Fruit fly (Drosophila melanogaster) whole organism, prepupa: ENCODE measurements around the gene Indy.
A peak's percentile ranks its signal among the peaks of the same experiment; 100 is the strongest.

ENCODE experiments used
- Blimp-1 ChIP-seq: fragments of 200-800 bp; sonication (Bioruptor generic); optimal IDR thresholded peaks from 3 replicates; lab custom pipeline; 2017; ENCODE audit warnings: missing biosample characterization, missing genetic modification characterization, mild to moderate bottlenecking, moderate library complexity, missing genetic modification reagents
- CG10631 ChIP-seq: fragments of 200-800 bp; sonication (Bioruptor generic); optimal IDR thresholded peaks from 2 replicates; lab custom pipeline; 2016; ENCODE audit warnings: missing biosample characterization, missing genetic modification characterization
- CG10669 ChIP-seq: fragments of 200-800 bp; sonication (Bioruptor generic); optimal IDR thresholded peaks from 3 replicates; lab custom pipeline; 2018; ENCODE audit warnings: missing biosample characterization, mild to moderate bottlenecking, missing genetic modification characterization, moderate library complexity
- CG11294 ChIP-seq: fragments of 200-800 bp; sonication (Bioruptor generic); IDR thresholded peaks from 2 replicates; pipeline ENCODE4 v1.3.6; 2022; ENCODE audit warnings: missing biosample characterization, missing genetic modification characterization
- CG11762 ChIP-seq: fragments of 200-800 bp; sonication (Bioruptor generic); optimal IDR thresholded peaks from 3 replicates; lab custom pipeline; 2016; ENCODE audit warnings: missing biosample characterization, missing genetic modification characterization; ENCODE audit not compliant: insufficient read depth
- CG15336 ChIP-seq: fragments of 200-800 bp; sonication (Bioruptor generic); IDR thresholded peaks from 2 replicates; pipeline ENCODE4 v1.3.6; 2022; ENCODE audit warnings: missing biosample characterization, missing genetic modification characterization
- CG1621 ChIP-seq: fragments of 200-800 bp; sonication (Bioruptor generic); optimal IDR thresholded peaks from 3 replicates; lab custom pipeline; 2018; ENCODE audit warnings: missing biosample characterization, mild to moderate bottlenecking, missing genetic modification characterization
- CG32006 ChIP-seq: fragments of 200-800 bp; sonication (Bioruptor generic); optimal IDR thresholded peaks from 3 replicates; lab custom pipeline; 2017; ENCODE audit warnings: missing biosample characterization, mild to moderate bottlenecking, missing genetic modification characterization
- CG3919 ChIP-seq: fragments of 200-800 bp; sonication (Bioruptor generic); optimal IDR thresholded peaks from 3 replicates; lab custom pipeline; 2016; ENCODE audit warnings: missing biosample characterization, missing genetic modification characterization
- CG4318 ChIP-seq: fragments of 200-800 bp; sonication (Bioruptor generic); optimal IDR thresholded peaks from 3 replicates; lab custom pipeline; 2017; ENCODE audit warnings: missing biosample characterization, mild to moderate bottlenecking, missing genetic modification characterization
- CG6163 ChIP-seq: fragments of 200-800 bp; sonication (Bioruptor generic); IDR thresholded peaks from 3 replicates; pipeline ENCODE4 v1.3.6; 2022; ENCODE audit warnings: missing biosample characterization, missing genetic modification characterization
- CG6276 ChIP-seq: fragments of 200-800 bp; sonication (Bioruptor generic); optimal IDR thresholded peaks from 2 replicates; lab custom pipeline; 2017; ENCODE audit warnings: missing biosample characterization, mild to moderate bottlenecking, missing genetic modification characterization
- CG6808 ChIP-seq: fragments of 200-800 bp; sonication (Bioruptor generic); optimal IDR thresholded peaks from 3 replicates; lab custom pipeline; 2017; ENCODE audit warnings: missing biosample characterization, missing genetic modification characterization, mild to moderate bottlenecking, moderate library complexity, missing genetic modification reagents
- CG6854 ChIP-seq: fragments of 200-800 bp; sonication (Bioruptor generic); optimal IDR thresholded peaks from 2 replicates; lab custom pipeline; 2017; ENCODE audit warnings: missing biosample characterization, mild to moderate bottlenecking, missing genetic modification characterization
- CG7368 ChIP-seq: fragments of 200-800 bp; sonication (Bioruptor generic); optimal IDR thresholded peaks from 3 replicates; lab custom pipeline; 2016; ENCODE audit warnings: missing biosample characterization, missing genetic modification characterization
- CG8119 ChIP-seq: fragments of 200-800 bp; sonication (Bioruptor generic); IDR thresholded peaks from 3 replicates; pipeline ENCODE4 v1.3.6; 2022; ENCODE audit warnings: missing biosample characterization, missing genetic modification characterization
- Eip75B ChIP-seq: fragments of 200-800 bp; sonication (Bioruptor generic); optimal IDR thresholded peaks from 3 replicates; lab custom pipeline; 2016; ENCODE audit warnings: missing biosample characterization, missing genetic modification characterization
- Eip78C ChIP-seq: fragments of 200-800 bp; sonication (Bioruptor generic); peaks from one replicate; lab custom pipeline; 2016; ENCODE audit warnings: missing biosample characterization, missing genetic modification characterization
- Eip93F ChIP-seq: fragments of 200-800 bp; sonication (Bioruptor generic); optimal IDR thresholded peaks from 2 replicates; lab custom pipeline; 2016; ENCODE audit warnings: missing biosample characterization, mild to moderate bottlenecking, missing genetic modification characterization
- Ets21C ChIP-seq: fragments of 200-800 bp; sonication (Bioruptor generic); optimal IDR thresholded peaks from 3 replicates; lab custom pipeline; 2016; ENCODE audit warnings: missing biosample characterization, missing genetic modification characterization
- Ets96B ChIP-seq: fragments of 200-800 bp; optimal IDR thresholded peaks from 2 replicates; lab custom pipeline; 2019; ENCODE audit warnings: missing biosample characterization, mild to moderate bottlenecking, missing genetic modification characterization, moderate library complexity
- Hr38 ChIP-seq: sonication (Bioruptor generic); optimal IDR thresholded peaks from 2 replicates; lab custom pipeline; 2016; ENCODE audit warnings: missing biosample characterization, missing genetic modification characterization
- Lpt ChIP-seq: fragments of 200-800 bp; sonication (Bioruptor generic); optimal IDR thresholded peaks from 3 replicates; lab custom pipeline; 2016; ENCODE audit warnings: missing biosample characterization, missing genetic modification characterization
- Met ChIP-seq: fragments of 200-800 bp; sonication (Bioruptor generic); optimal IDR thresholded peaks from 3 replicates; lab custom pipeline; 2016; ENCODE audit warnings: missing biosample characterization, missing genetic modification characterization
- OdsH ChIP-seq: fragments of 200-800 bp; sonication (Bioruptor generic); optimal IDR thresholded peaks from 3 replicates; lab custom pipeline; 2016; ENCODE audit warnings: missing biosample characterization, missing genetic modification characterization
- Sox15 ChIP-seq: fragments of 200-800 bp; sonication (Bioruptor generic); optimal IDR thresholded peaks from 3 replicates; lab custom pipeline; 2016; ENCODE audit warnings: missing biosample characterization, missing genetic modification characterization
- achi ChIP-seq: fragments of 200-800 bp; sonication (Bioruptor generic); optimal IDR thresholded peaks from 3 replicates; lab custom pipeline; 2016; ENCODE audit warnings: missing biosample characterization, missing genetic modification characterization
- acj6 ChIP-seq: fragments of 200-800 bp; sonication (Bioruptor generic); optimal IDR thresholded peaks from 3 replicates; lab custom pipeline; 2016; ENCODE audit warnings: missing biosample characterization, missing genetic modification characterization
- cyc ChIP-seq: fragments of 200-800 bp; sonication (Bioruptor generic); optimal IDR thresholded peaks from 3 replicates; lab custom pipeline; 2016; ENCODE audit warnings: missing biosample characterization, missing genetic modification characterization
- dac ChIP-seq: fragments of 200-800 bp; sonication (Bioruptor generic); optimal IDR thresholded peaks from 2 replicates; lab custom pipeline; 2017; ENCODE audit warnings: missing biosample characterization, mild to moderate bottlenecking, missing genetic modification characterization
- dsx ChIP-seq: fragments of 200-800 bp; optimal IDR thresholded peaks from 3 replicates; lab custom pipeline; 2019; ENCODE audit warnings: missing biosample characterization, mild to moderate bottlenecking, missing genetic modification characterization, moderate library complexity; ENCODE audit not compliant: poor library complexity, severe bottlenecking
- esn ChIP-seq: fragments of 200-800 bp; sonication (Bioruptor generic); optimal IDR thresholded peaks from 2 replicates; lab custom pipeline; 2016; ENCODE audit warnings: missing biosample characterization, mild to moderate bottlenecking, missing genetic modification characterization, moderate library complexity
- fd59A ChIP-seq: fragments of 200-800 bp; sonication (Bioruptor generic); optimal IDR thresholded peaks from 2 replicates; lab custom pipeline; 2017; ENCODE audit warnings: missing biosample characterization, mild to moderate bottlenecking, missing genetic modification characterization, missing genetic modification reagents
- fd85E ChIP-seq: fragments of 200-800 bp; sonication (Bioruptor generic); optimal IDR thresholded peaks from 3 replicates; lab custom pipeline; 2016; ENCODE audit warnings: missing biosample characterization, missing genetic modification characterization
- fkh ChIP-seq: fragments of 200-800 bp; sonication (Bioruptor generic); optimal IDR thresholded peaks from 3 replicates; lab custom pipeline; 2017; ENCODE audit warnings: missing biosample characterization, mild to moderate bottlenecking, missing genetic modification characterization, moderate library complexity
- lz ChIP-seq: fragments of 200-800 bp; sonication (Bioruptor generic); optimal IDR thresholded peaks from 3 replicates; lab custom pipeline; 2016; ENCODE audit warnings: missing biosample characterization, missing genetic modification characterization
- salr ChIP-seq, 2 experiments: fragments of 200-800 bp; sonication (Bioruptor generic); optimal IDR thresholded peaks; 3 replicates each; lab custom pipeline; 2016 to 2018; ENCODE audit warnings: missing biosample characterization in 2 of 2, missing genetic modification characterization in 2 of 2, mild to moderate bottlenecking in 1 of 2
- spab ChIP-seq: fragments of 200-800 bp; sonication (Bioruptor generic); optimal IDR thresholded peaks from 2 replicates; lab custom pipeline; 2017; ENCODE audit warnings: missing biosample characterization, mild to moderate bottlenecking, missing genetic modification characterization, missing genetic modification reagents
- ss ChIP-seq, 2 experiments: fragments of 200-800 bp; sonication (Bioruptor generic); optimal IDR thresholded peaks; 2 replicates in 1 of 2; 3 replicates in 1 of 2; lab custom pipeline; 2017 to 2018; ENCODE audit warnings: mild to moderate bottlenecking in 2 of 2, missing biosample characterization in 2 of 2, missing genetic modification characterization in 2 of 2, moderate library complexity in 1 of 2
- svp ChIP-seq: fragments of 200-800 bp; sonication (Bioruptor generic); peaks from one replicate; lab custom pipeline; 2016; ENCODE audit warnings: missing biosample characterization, missing genetic modification characterization
- topi ChIP-seq: fragments of 200-800 bp; sonication (Bioruptor generic); optimal IDR thresholded peaks from 3 replicates; lab custom pipeline; 2016; ENCODE audit warnings: missing biosample characterization, missing genetic modification characterization

The Indy gene

dm6 chr3L:18817264-18817894, 28.7 kb downstream of the Indy start (continued):
- TF ChIP-seq ss (GFP tag; optimal IDR thresholded peaks at IDR 0.05; lab: Kevin White, UChicago): peak; percentile 39 to 53
- peak; percentile 70 for TF ChIP-seq svp (GFP tag; lab: Kevin White, UChicago)
- peak; percentile 13 for TF ChIP-seq CG6276

- TF ChIP-seq svp (GFP tag; lab: Kevin White, UChicago) (no peak), Blimp-1 (GFP tag; lab: Kevin White, UChicago) (no peak), CG10669 (GFP tag; lab: Kevin White, UChicago) (no peak)
These were observed 29.3 kb downstream of the Indy start for dm6 chr3L:18816719-18817118.

- TF ChIP-seq CG7368 (GFP tag; lab: Kevin White, UChicago) (no peak), dac (no peak), CG3919 (GFP tag; lab: Kevin White, UChicago) (no peak), Eip78C (GFP tag; lab: Kevin White, UChicago) (no peak), CG11762 (GFP tag; lab: Kevin White, UChicago) (no peak), OdsH (GFP tag; lab: Kevin White, UChicago) (no peak), Eip93F (GFP tag; lab: Kevin White, UChicago) (no peak), Hr38 (GFP tag; lab: Kevin White, UChicago) (no peak), CG6854 (GFP tag; lab: Kevin White, UChicago) (no peak), CG6163 (GFP tag; lab: Robert Waterston, UW) (no peak), Blimp-1 (GFP tag; lab: Kevin White, UChicago) (no peak), dsx (no peak), esn (GFP tag; lab: Kevin White, UChicago) (no peak), CG8119 (no peak), topi (GFP tag; lab: Kevin White, UChicago) (no peak), CG10669 (GFP tag; lab: Kevin White, UChicago) (no peak), CG32006 (GFP tag; lab: Kevin White, UChicago) (no peak), CG1621 (tag; lab: Kevin White, UChicago) (no peak)
These were observed 29.9 kb downstream of the Indy start for dm6 chr3L:18816176-18816575.

dm6 chr3L:18813963-18814647, 32.0 kb downstream of the Indy start:
- TF ChIP-seq CG6163 (GFP tag; lab: Robert Waterston, UW) (peak; percentile 85; the same call in 2 of the 3 replicates), dac (peak; percentile 60), CG6854 (GFP tag; lab: Kevin White, UChicago) (peak; percentile 69), cyc (GFP tag; lab: Kevin White, UChicago) (no peak), salr (GFP tag; optimal IDR thresholded peaks at IDR 0.05; lab: Kevin White, UChicago) (peak in 1 of 2 experiments; percentile 67), CG6808 (peak; percentile 80), CG10631 (GFP tag; lab: Kevin White, UChicago) (peak; percentile 63), fkh (GFP tag; lab: Kevin White, UChicago) (peak; percentile 99), fd85E (GFP tag; lab: Kevin White, UChicago) (no peak), Sox15 (no peak), spab (GFP tag; lab: Kevin White, UChicago) (peak; percentile 66), CG4318 (GFP tag; lab: Kevin White, UChicago) (no peak), Ets96B (tag; lab: Kevin White, UChicago) (peak; percentile 28), CG1621 (tag; lab: Kevin White, UChicago) (peak; percentile 71), CG15336 (peak; percentile 75), acj6 (peak; percentile 29), topi (GFP tag; lab: Kevin White, UChicago) (peak; percentile 73), esn (GFP tag; lab: Kevin White, UChicago) (peak; percentile 77), Eip93F (GFP tag; lab: Kevin White, UChicago) (peak; percentile 52), lz (GFP tag; lab: Kevin White, UChicago) (peak; percentile 21), CG3919 (GFP tag; lab: Kevin White, UChicago) (no peak), Eip78C (GFP tag; lab: Kevin White, UChicago) (peak; percentile 92), CG11294 (no peak), Eip75B (GFP tag; lab: Kevin White, UChicago) (peak; percentile 71), achi (peak; percentile 60), svp (GFP tag; lab: Kevin White, UChicago) (peak; percentile 92), Lpt (peak; percentile 87), ss (GFP tag; optimal IDR thresholded peaks at IDR 0.05; lab: Kevin White, UChicago) (peak; percentile 74 to 87), Hr38 (GFP tag; lab: Kevin White, UChicago) (no peak), Ets21C (no peak), fd59A (GFP tag; lab: Kevin White, UChicago) (peak; percentile 16), OdsH (GFP tag; lab: Kevin White, UChicago) (no peak), Met (GFP tag; lab: Kevin White, UChicago) (peak; percentile 64)
